Fruit fly (Drosophila melanogaster): ENCODE data around the gene eg.
A peak's percentile ranks its signal among the peaks of the same experiment; 100 is the strongest.

Gene eg

dm6 chr3L:21841079-21841478 is 32.6 kb downstream of the eg start, which contains the start of gene P5CDh1 (continued):
- TF ChIP-seq CG6791 (GFP tag; IDR thresholded peaks at IDR 0.05; ENCODE audit: partially characterized antibody): peak; percentile 83
- no peak for TF ChIP-seq fd102C (GFP tag; optimal IDR thresholded peaks at IDR 0.05)
- no peak for TF ChIP-seq ATbp (GFP tag; optimal IDR thresholded peaks at IDR 0.05)
- TF ChIP-seq CG10366 (GFP tag; IDR thresholded peaks at IDR 0.05): no peak
- TF ChIP-seq Sox102F (GFP tag; optimal IDR thresholded peaks at IDR 0.05): no peak
- TF ChIP-seq Blimp-1 (GFP tag; optimal IDR thresholded peaks at IDR 0.05): no peak
- TF ChIP-seq Ets65A (GFP tag): peak; percentile 95
- TF ChIP-seq hbn (GFP tag; IDR thresholded peaks at IDR 0.05; ENCODE audit: partially characterized antibody): peak; percentile 88
- TF ChIP-seq ftz-f1 (GFP tag; optimal IDR thresholded peaks at IDR 0.05): peak; percentile 27
- no peak for TF ChIP-seq br (optimal IDR thresholded peaks at IDR 0.05)
- no peak for TF ChIP-seq Neu2 (GFP tag; optimal IDR thresholded peaks at IDR 0.05; ENCODE audit: borderline replicate concordance)
- TF ChIP-seq Drgx (GFP tag; IDR thresholded peaks at IDR 0.05): no peak; the same call in 1 of the 2 replicates
- TF ChIP-seq D (optimal IDR thresholded peaks at IDR 0.05): no peak
- TF ChIP-seq D (GFP tag; optimal IDR thresholded peaks at IDR 0.05): no peak
- peak; percentile 60 for TF ChIP-seq mam (GFP tag; optimal IDR thresholded peaks at IDR 0.05)
- TF ChIP-seq CG13296 (GFP tag; optimal IDR thresholded peaks at IDR 0.05): no peak
- peak; percentile 30 for TF ChIP-seq CG3163 (GFP tag; optimal IDR thresholded peaks at IDR 0.05)
- TF ChIP-seq CG2678 (tag; optimal IDR thresholded peaks at IDR 0.05): no peak
- TF ChIP-seq Ssrp (tag; optimal IDR thresholded peaks at IDR 0.05): no peak
- TF ChIP-seq Nf-YB (GFP tag; optimal IDR thresholded peaks at IDR 0.05): peak; percentile 34
- TF ChIP-seq wdn (GFP tag; IDR thresholded peaks at IDR 0.05): no peak
- no peak for TF ChIP-seq Poxn (GFP tag; IDR thresholded peaks at IDR 0.05)
- TF ChIP-seq CG17361 (GFP tag; IDR thresholded peaks at IDR 0.05): no peak
- peak; percentile 44; the same call in 1 of the 2 replicates for TF ChIP-seq H2.0 (GFP tag; IDR thresholded peaks at IDR 0.05)
- peak; percentile 42 for TF ChIP-seq tin (GFP tag; optimal IDR thresholded peaks at IDR 0.05)
- TF ChIP-seq CG1647 (GFP tag; optimal IDR thresholded peaks at IDR 0.05): no peak
- TF ChIP-seq CG1602 (GFP tag; optimal IDR thresholded peaks at IDR 0.05): no peak
- peak; percentile 92 for TF ChIP-seq Myb (GFP tag; optimal IDR thresholded peaks at IDR 0.05)
- TF ChIP-seq bsh (GFP tag; optimal IDR thresholded peaks at IDR 0.05): peak in 1 of 2 experiments; percentile 11
- TF ChIP-seq Atf6 (GFP tag; IDR thresholded peaks at IDR 0.05): no peak
- TF ChIP-seq HLHmδ (GFP tag; optimal IDR thresholded peaks at IDR 0.05): no peak
- no peak for TF ChIP-seq aop (GFP tag; IDR thresholded peaks at IDR 0.05)
- no peak for TF ChIP-seq CG17829 (tag; optimal IDR thresholded peaks at IDR 0.05)
- no peak for TF ChIP-seq rib (GFP tag; IDR thresholded peaks at IDR 0.05)
- TF ChIP-seq Fer3 (tag; optimal IDR thresholded peaks at IDR 0.05): peak; percentile 33
- TF ChIP-seq E2f2 (GFP tag; IDR thresholded peaks at IDR 0.05): peak; percentile 99
- no peak for TF ChIP-seq prd (optimal IDR thresholded peaks at IDR 0.05)
- TF ChIP-seq prd (GFP tag; IDR thresholded peaks at IDR 0.05): 0 out of 3 replicates have a peak, but pooled peaks have one; percentile 11
- no peak for TF ChIP-seq Gsc (GFP tag; IDR thresholded peaks at IDR 0.05)
- TF ChIP-seq sob (GFP tag; IDR thresholded peaks at IDR 0.05): peak; percentile 80
- no peak for TF ChIP-seq cato (GFP tag; optimal IDR thresholded peaks at IDR 0.05; ENCODE audit: borderline replicate concordance)
- no peak for TF ChIP-seq Trl (optimal IDR thresholded peaks at IDR 0.05)
- no peak for TF ChIP-seq Trl (GFP tag; optimal IDR thresholded peaks at IDR 0.05)
- no peak for TF ChIP-seq CG10543 (GFP tag; optimal IDR thresholded peaks at IDR 0.05)
- no peak for TF ChIP-seq CG30020 (tag; optimal IDR thresholded peaks at IDR 0.05)
- no peak for TF ChIP-seq CG10462 (GFP tag; optimal IDR thresholded peaks at IDR 0.05)
- TF ChIP-seq sisA (GFP tag; IDR thresholded peaks at IDR 0.05): no peak
- TF ChIP-seq CG5245 (GFP tag; optimal IDR thresholded peaks at IDR 0.05): no peak
- peak; percentile 58 for TF ChIP-seq CG2129 (GFP tag; IDR thresholded peaks at IDR 0.05; ENCODE audit: partially characterized antibody)
- no peak for TF ChIP-seq Camta (GFP tag; optimal IDR thresholded peaks at IDR 0.05)
- TF ChIP-seq NFAT (GFP tag; IDR thresholded peaks at IDR 0.05): peak; percentile 48; the same call in 1 of the 2 replicates
- peak; percentile 93 for TF ChIP-seq bbx (GFP tag; IDR thresholded peaks at IDR 0.05; ENCODE audit: partially characterized antibody)
- TF ChIP-seq CG12236 (GFP tag; optimal IDR thresholded peaks at IDR 0.05): no peak

Data from whole organism, embryonic.